Worm (Caenorhabditis elegans): ENCODE measurements around the gene oac-6.

oac-6 gene

ce11 chrV:16285794-16286193, 16.7 kb upstream of the oac-6 start, which contains the start of gene F28G4.4:
Gene F28G4.4 (minus strand): TSS chrV:16285894.
- TF ChIP-seq fax-1 (tag; optimal IDR thresholded peaks at IDR 0.05) (no peak), ttx-3 (tag; optimal IDR thresholded peaks at IDR 0.05) (no peak)

DNA sequence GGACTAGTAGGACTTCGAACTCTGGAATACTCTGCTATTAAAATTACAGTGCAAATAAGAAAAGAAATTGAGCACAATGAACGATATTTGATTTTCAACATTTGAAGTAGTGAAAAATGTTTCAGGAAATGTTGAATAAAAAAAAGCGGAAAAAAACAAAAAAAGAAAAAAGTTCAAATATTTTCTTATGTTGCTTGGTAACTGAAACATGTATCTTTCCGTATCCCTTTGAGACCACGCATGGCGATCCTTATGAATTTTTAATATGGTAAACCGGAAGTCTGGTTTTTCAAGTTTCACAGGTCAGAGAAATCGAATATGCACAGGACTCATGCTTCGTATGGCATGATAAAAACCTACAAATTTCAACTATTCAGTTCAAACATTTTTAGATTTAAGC, 14.9 kb upstream of the oac-6 start, which contains the start of gene F28G4.3:
Gene F28G4.3 (minus strand): TSS at position 101 of the 400 bp plus-strand sequence.
- TF ChIP-seq unc-3 (GFP tag; conservative IDR thresholded peaks at IDR 0.05) (no peak), unc-3 (tag; optimal IDR thresholded peaks at IDR 0.05) (no peak), ceh-34 (tag; optimal IDR thresholded peaks at IDR 0.05) (no peak), F13H6.1 (tag; optimal IDR thresholded peaks at IDR 0.05) (no peak), pha-2 (tag; optimal IDR thresholded peaks at IDR 0.05) (no peak), tbx-7 (tag; optimal IDR thresholded peaks at IDR 0.05) (no peak), syd-9 (tag; optimal IDR thresholded peaks at IDR 0.05) (no peak), pqm-1 (tag; optimal IDR thresholded peaks at IDR 0.05) (no peak), dve-1 (tag; optimal IDR thresholded peaks at IDR 0.05) (no peak), unc-42 (tag; optimal IDR thresholded peaks at IDR 0.05) (no peak), hlh-15 (tag; optimal IDR thresholded peaks at IDR 0.05) (no peak), nhr-232 (tag; optimal IDR thresholded peaks at IDR 0.05) (no peak), hlh-8 (tag; optimal IDR thresholded peaks at IDR 0.05) (no peak), pax-1 (tag; optimal IDR thresholded peaks at IDR 0.05) (no peak), ceh-45 (GFP tag; IDR thresholded peaks at IDR 0.05) (no peak)

ce11 chrV:16292409-16292808, 10.1 kb upstream of the oac-6 start, which contains the start of gene oac-5:
Gene oac-5 (plus strand): TSS chrV:16292709.
- TF ChIP-seq K02D7.2 (tag; optimal IDR thresholded peaks at IDR 0.05) (no peak), ceh-18 (tag; optimal IDR thresholded peaks at IDR 0.05) (no peak), F13H6.1 (tag; optimal IDR thresholded peaks at IDR 0.05) (no peak)

DNA sequence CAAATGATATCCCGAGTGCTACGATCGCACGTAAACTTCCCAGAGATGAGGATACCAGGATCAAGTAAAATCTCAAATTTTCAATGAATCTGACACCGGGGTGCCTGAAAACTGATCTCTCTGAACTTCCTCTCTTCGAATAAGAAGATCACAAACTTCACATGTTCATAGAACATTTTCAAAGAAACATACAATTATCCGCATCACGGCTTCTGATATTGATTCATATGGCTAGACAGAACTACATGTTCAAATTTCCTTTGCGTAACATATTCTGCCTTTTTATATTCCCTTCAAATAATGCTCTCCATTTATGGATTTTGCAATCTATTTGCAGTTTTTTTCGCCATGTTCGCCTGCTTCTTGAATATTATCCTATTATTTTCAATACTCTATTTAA, 5.4 kb upstream of the oac-6 start, which contains the start of gene srbc-83:
Gene srbc-83 (plus strand): TSS at position 301 of the 400 bp plus-strand sequence.
- TF ChIP-seq pha-2 (tag; optimal IDR thresholded peaks at IDR 0.05), result no peak
- TF ChIP-seq ceh-45 (GFP tag; IDR thresholded peaks at IDR 0.05), result no peak
- TF ChIP-seq unc-86 (tag; optimal IDR thresholded peaks at IDR 0.05), result no peak
- TF ChIP-seq ahr-1 (tag; optimal IDR thresholded peaks at IDR 0.05), result no peak
- TF ChIP-seq ceh-18 (tag; optimal IDR thresholded peaks at IDR 0.05), result no peak
- no peak for TF ChIP-seq ets-4 (tag; optimal IDR thresholded peaks at IDR 0.05)
- TF ChIP-seq rnt-1 (tag; optimal IDR thresholded peaks at IDR 0.05), result no peak
- TF ChIP-seq hlh-6 (tag; optimal IDR thresholded peaks at IDR 0.05), result no peak
- TF ChIP-seq eyg-1 (tag; optimal IDR thresholded peaks at IDR 0.05), result no peak
- TF ChIP-seq K09A11.1 (tag; optimal IDR thresholded peaks at IDR 0.05; ENCODE audit: insufficient read depth), result no peak
- no peak for TF ChIP-seq madf-2 (tag; optimal IDR thresholded peaks at IDR 0.05)

DNA sequence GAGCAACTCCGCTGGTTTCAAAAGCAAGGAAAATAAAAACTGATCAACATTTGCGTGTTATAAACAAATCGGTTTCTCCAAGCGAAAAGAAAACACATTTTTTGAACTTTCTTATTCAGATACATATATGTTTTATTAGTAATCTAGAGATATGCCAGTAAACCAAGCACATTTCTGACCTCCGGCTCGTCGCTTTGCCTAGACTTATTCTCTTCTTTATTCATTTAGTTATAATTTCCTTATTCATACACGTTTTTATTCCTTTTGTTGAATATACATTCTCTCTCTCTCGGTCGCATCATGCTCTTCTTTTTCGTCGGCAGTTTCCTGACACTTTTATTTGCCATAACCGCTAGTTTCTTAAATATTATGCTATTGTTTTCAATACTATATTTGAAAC, 3.8 kb upstream of the oac-6 start, which contains the start of gene srbc-84:
Gene srbc-84 (plus strand): TSS at position 301 of the 400 bp plus-strand sequence.
- TF ChIP-seq madf-2 (tag; optimal IDR thresholded peaks at IDR 0.05) (no peak), ceh-24 (tag; optimal IDR thresholded peaks at IDR 0.05) (no peak), hlh-13 (GFP tag; optimal IDR thresholded peaks at IDR 0.05) (no peak), syd-9 (tag; optimal IDR thresholded peaks at IDR 0.05) (no peak)

ce11 chrV:16299834-16300233, 2.7 kb upstream of the oac-6 start:
- TF ChIP-seq nfya-1 (tag; optimal IDR thresholded peaks at IDR 0.05) (no peak), pros-1 (tag; optimal IDR thresholded peaks at IDR 0.05) (no peak), ceh-34 (tag; optimal IDR thresholded peaks at IDR 0.05) (no peak), ref-2 (tag; optimal IDR thresholded peaks at IDR 0.05) (no peak), madf-2 (tag; optimal IDR thresholded peaks at IDR 0.05) (no peak), dmd-4 (tag; optimal IDR thresholded peaks at IDR 0.05; ENCODE audit: borderline replicate concordance) (no peak), dve-1 (tag; optimal IDR thresholded peaks at IDR 0.05) (no peak), ceh-9 (tag; optimal IDR thresholded peaks at IDR 0.05) (no peak), unc-86 (tag; optimal IDR thresholded peaks at IDR 0.05) (no peak), elt-2 (tag; optimal IDR thresholded peaks at IDR 0.05) (no peak), Y22D7AL.16 (tag; optimal IDR thresholded peaks at IDR 0.05) (no peak), C38D4.7 (GFP tag; optimal IDR thresholded peaks at IDR 0.05) (no peak)
